Fruit fly (Drosophila melanogaster) whole organism, embryonic: ENCODE data around the gene Ttc19.

Experiments used
- CG10267 ChIP-seq: fragments of 200-800 bp; sonication (Bioruptor generic); optimal IDR thresholded peaks from 2 replicates; lab custom pipeline; 2018; ENCODE audit warnings: missing biosample characterization, mild to moderate bottlenecking, missing genetic modification characterization, moderate library complexity
- CG10543 ChIP-seq: fragments of 200-800 bp; sonication (Bioruptor generic); optimal IDR thresholded peaks from 3 replicates; lab custom pipeline; 2017; ENCODE audit warnings: missing biosample characterization, mild to moderate bottlenecking, missing genetic modification characterization, moderate library complexity
- CG10565 ChIP-seq: fragments of 200-800 bp; sonication (Bioruptor generic); optimal IDR thresholded peaks from 3 replicates; lab custom pipeline; 2016; ENCODE audit warnings: missing biosample characterization, mild to moderate bottlenecking, missing genetic modification characterization
- CG11247 ChIP-seq: fragments of 200-800 bp; sonication (Bioruptor generic); IDR thresholded peaks from 2 replicates; pipeline ENCODE4 v1.3.6; 2022; ENCODE audit warnings: missing biosample characterization, missing genetic modification characterization
- CG1233 ChIP-seq: fragments of 200-800 bp; sonication (Bioruptor generic); optimal IDR thresholded peaks from 4 replicates; lab custom pipeline; 2018; ENCODE audit warnings: missing biosample characterization, mild to moderate bottlenecking, missing genetic modification characterization
- CG14050 ChIP-seq: fragments of 200-800 bp; sonication (Bioruptor generic); IDR thresholded peaks from 3 replicates; pipeline ENCODE4 v1.3.6; 2022; ENCODE audit warnings: missing biosample characterization, missing genetic modification characterization
- CG16813 ChIP-seq: fragments of 200-800 bp; sonication (Bioruptor generic); IDR thresholded peaks from 3 replicates; pipeline ENCODE4 v1.3.6; 2022; ENCODE audit warnings: missing biosample characterization, missing genetic modification characterization; ENCODE audit not compliant: partially characterized antibody
- CG17912 ChIP-seq: fragments of 200-800 bp; sonication (Bioruptor generic); optimal IDR thresholded peaks from 2 replicates; lab custom pipeline; 2018; ENCODE audit warnings: missing biosample characterization, mild to moderate bottlenecking, missing genetic modification characterization
- CG18011 ChIP-seq: fragments of 200-800 bp; sonication (Bioruptor generic); optimal IDR thresholded peaks from 2 replicates; lab custom pipeline; 2017; ENCODE audit warnings: missing biosample characterization, missing genetic modification characterization, mild to moderate bottlenecking, moderate library complexity, missing genotype
- CG18262 ChIP-seq: fragments of 200-800 bp; optimal IDR thresholded peaks from 3 replicates; lab custom pipeline; 2019; ENCODE audit warnings: missing biosample characterization, mild to moderate bottlenecking, missing genetic modification characterization, moderate library complexity
- CG18619 ChIP-seq: fragments of 200-800 bp; sonication (Bioruptor generic); optimal IDR thresholded peaks from 3 replicates; lab custom pipeline; 2017; ENCODE audit warnings: missing biosample characterization, mild to moderate bottlenecking, missing genetic modification characterization
- CG4424 ChIP-seq: fragments of 200-800 bp; sonication (Bioruptor generic); optimal IDR thresholded peaks from 3 replicates; lab custom pipeline; 2016; ENCODE audit warnings: missing biosample characterization, missing genetic modification characterization
- CG4617 ChIP-seq: fragments of 200-800 bp; sonication (Bioruptor generic); optimal IDR thresholded peaks from 3 replicates; lab custom pipeline; 2016; ENCODE audit warnings: missing biosample characterization, missing genetic modification characterization, borderline replicate concordance
- CG5953 ChIP-seq: fragments of 200-800 bp; sonication (Bioruptor generic); IDR thresholded peaks from 2 replicates; pipeline ENCODE4 v1.3.6; 2022; ENCODE audit warnings: missing biosample characterization, missing genetic modification characterization
- CG6813 ChIP-seq: fragments of 200-800 bp; sonication (Bioruptor generic); optimal IDR thresholded peaks from 2 replicates; lab custom pipeline; 2017; ENCODE audit warnings: missing biosample characterization, missing genetic modification characterization, mild to moderate bottlenecking, moderate library complexity, missing genetic modification reagents
- CG7372 ChIP-seq: fragments of 200-800 bp; sonication (Bioruptor generic); IDR thresholded peaks from 2 replicates; pipeline ENCODE4 v1.3.6; 2022; ENCODE audit warnings: missing biosample characterization, missing genetic modification characterization
- CG8478 ChIP-seq: fragments of >200 bp; optimal IDR thresholded peaks from 2 replicates; lab custom pipeline; 2018
- Camta ChIP-seq: fragments of 200-800 bp; sonication (Bioruptor generic); optimal IDR thresholded peaks from 2 replicates; lab custom pipeline; 2016; ENCODE audit warnings: missing biosample characterization, missing genetic modification characterization
- CrebB ChIP-seq: fragments of 200-800 bp; sonication (Bioruptor generic); optimal IDR thresholded peaks from 3 replicates; lab custom pipeline; 2018; ENCODE audit warnings: missing biosample characterization, mild to moderate bottlenecking, missing genetic modification characterization
- Deaf1 ChIP-seq: fragments of 200-800 bp; optimal IDR thresholded peaks from 3 replicates; lab custom pipeline; 2019; ENCODE audit warnings: missing biosample characterization, mild to moderate bottlenecking, missing genetic modification characterization, moderate library complexity
- Dip3 ChIP-seq: fragments of 200-800 bp; sonication (Bioruptor generic); optimal IDR thresholded peaks from 3 replicates; lab custom pipeline; 2016; ENCODE audit warnings: missing biosample characterization, missing genetic modification characterization
- Dll ChIP-seq: fragments of 200-800 bp; sonication (Bioruptor generic); IDR thresholded peaks from 4 replicates; pipeline ENCODE4 v1.3.6; 2022; ENCODE audit warnings: missing biosample characterization, missing genetic modification characterization; ENCODE audit not compliant: partially characterized antibody
- Elba2 ChIP-seq: fragments of 200-800 bp; sonication (Bioruptor generic); optimal IDR thresholded peaks from 3 replicates; lab custom pipeline; 2016; ENCODE audit warnings: missing biosample characterization, missing genetic modification characterization
- Ets65A ChIP-seq: fragments of 200-800 bp; sonication (Bioruptor generic); peaks from one replicate; lab custom pipeline; 2016; ENCODE audit warnings: missing biosample characterization, missing genetic modification characterization
- Ets97D ChIP-seq: fragments of 200-800 bp; sonication (Bioruptor generic); optimal IDR thresholded peaks from 3 replicates; lab custom pipeline; 2016; ENCODE audit warnings: missing biosample characterization, missing genetic modification characterization
- Fer1 ChIP-seq: fragments of 200-800 bp; sonication (Bioruptor generic); optimal IDR thresholded peaks from 2 replicates; lab custom pipeline; 2017; ENCODE audit warnings: missing biosample characterization, mild to moderate bottlenecking, missing genetic modification characterization
- H2.0 ChIP-seq: fragments of 200-800 bp; sonication (Bioruptor generic); IDR thresholded peaks from 2 replicates; pipeline ENCODE4 v1.3.6; 2022; ENCODE audit warnings: missing biosample characterization, missing genetic modification characterization
- Hr39 ChIP-seq: fragments of >200 bp; optimal IDR thresholded peaks from 2 replicates; lab custom pipeline; 2017
- Hsf ChIP-seq: fragments of 200-800 bp; sonication (Bioruptor generic); optimal IDR thresholded peaks from 3 replicates; lab custom pipeline; 2016; ENCODE audit warnings: missing biosample characterization, missing genetic modification characterization
- Oaz ChIP-seq: fragments of 200-800 bp; sonication (Bioruptor generic); IDR thresholded peaks from 2 replicates; pipeline ENCODE4 v1.3.6; 2022; ENCODE audit warnings: missing biosample characterization, missing genetic modification characterization
- al ChIP-seq: fragments of 200-800 bp; sonication (Bioruptor generic); IDR thresholded peaks from 2 replicates; pipeline ENCODE4 v1.3.6; 2022; ENCODE audit warnings: missing biosample characterization, missing genetic modification characterization
- bsh ChIP-seq, 2 experiments: fragments of 200-800 bp; sonication (Bioruptor generic); optimal IDR thresholded peaks; 2 replicates each; lab custom pipeline; 2017 to 2018; ENCODE audit warnings: mild to moderate bottlenecking in 2 of 2, missing biosample characterization in 2 of 2, missing genetic modification characterization in 2 of 2, moderate library complexity in 1 of 2
- caup ChIP-seq: fragments of 200-800 bp; sonication (Bioruptor generic); optimal IDR thresholded peaks from 3 replicates; lab custom pipeline; 2017; ENCODE audit warnings: missing biosample characterization, mild to moderate bottlenecking, missing genetic modification characterization, moderate library complexity; ENCODE audit not compliant: severe bottlenecking
- chm ChIP-seq: fragments of 200-800 bp; sonication (Bioruptor generic); IDR thresholded peaks from 2 replicates; pipeline ENCODE4 v1.3.6; 2022; ENCODE audit warnings: missing biosample characterization, missing genetic modification characterization
- fd96Cb ChIP-seq: fragments of 200-800 bp; sonication (Bioruptor generic); optimal IDR thresholded peaks from 2 replicates; lab custom pipeline; 2018; ENCODE audit warnings: missing biosample characterization, mild to moderate bottlenecking, missing genetic modification characterization, moderate library complexity
- gcm ChIP-seq: fragments of 200-800 bp; sonication (Bioruptor generic); optimal IDR thresholded peaks from 2 replicates; lab custom pipeline; 2019; ENCODE audit warnings: missing biosample characterization, mild to moderate bottlenecking, missing genetic modification characterization, moderate library complexity
- gem ChIP-seq: fragments of 200-800 bp; sonication (Bioruptor generic); optimal IDR thresholded peaks from 2 replicates; lab custom pipeline; 2019; ENCODE audit warnings: missing biosample characterization, mild to moderate bottlenecking, missing genetic modification characterization, moderate library complexity
- lbe ChIP-seq: fragments of 200-800 bp; sonication (Bioruptor generic); optimal IDR thresholded peaks from 2 replicates; lab custom pipeline; 2016; ENCODE audit warnings: missing biosample characterization, mild to moderate bottlenecking, missing genetic modification characterization
- lola ChIP-seq, 3 experiments: fragments of >200 bp in 2 of 3; fragments of 200-800 bp in 1 of 3; sonication (Bioruptor generic) in 1 of 3; optimal IDR thresholded peaks; 2 replicates each; lab custom pipeline; 2017 to 2019; ENCODE audit warnings: missing biosample characterization in 3 of 3, missing genetic modification characterization in 3 of 3, mild to moderate bottlenecking in 1 of 3, moderate library complexity in 1 of 3
- mam ChIP-seq: fragments of 200-800 bp; sonication (Bioruptor generic); optimal IDR thresholded peaks from 3 replicates; lab custom pipeline; 2016; ENCODE audit warnings: missing biosample characterization, missing genetic modification characterization
- nom ChIP-seq: fragments of 200-800 bp; sonication (Bioruptor generic); optimal IDR thresholded peaks from 2 replicates; lab custom pipeline; 2017; ENCODE audit warnings: missing biosample characterization, missing genetic modification characterization, mild to moderate bottlenecking, moderate library complexity, missing genetic modification reagents
- sens ChIP-seq: fragments of 200-800 bp; sonication (Bioruptor generic); peaks from one replicate; lab custom pipeline; 2016; ENCODE audit warnings: missing biosample characterization, missing genetic modification characterization
- sima ChIP-seq: fragments of 200-800 bp; sonication (Bioruptor generic); optimal IDR thresholded peaks from 2 replicates; lab custom pipeline; 2016; ENCODE audit warnings: missing biosample characterization, missing genetic modification characterization
- slp2 ChIP-seq: fragments of 200-800 bp; sonication (Bioruptor generic); optimal IDR thresholded peaks from 2 replicates; lab custom pipeline; 2016; ENCODE audit warnings: missing biosample characterization, missing genetic modification characterization
- sr ChIP-seq: fragments of 200-800 bp; sonication (Bioruptor generic); IDR thresholded peaks from 3 replicates; pipeline ENCODE4 v1.3.6; 2022; ENCODE audit warnings: missing biosample characterization, missing genetic modification characterization
- tap ChIP-seq: fragments of 200-800 bp; optimal IDR thresholded peaks from 3 replicates; lab custom pipeline; 2019; ENCODE audit warnings: missing biosample characterization, mild to moderate bottlenecking, missing genetic modification characterization, moderate library complexity
- tll ChIP-seq, 2 experiments: fragments of 200-800 bp in 1 of 2; fragments of >200 bp in 1 of 2; sonication (Bioruptor generic) in 1 of 2; optimal IDR thresholded peaks; 2 replicates each; lab custom pipeline; 2017 to 2019; ENCODE audit warnings: missing biosample characterization in 2 of 2, missing genetic modification characterization in 2 of 2, mild to moderate bottlenecking in 1 of 2, moderate library complexity in 1 of 2
- vnd ChIP-seq: fragments of 200-800 bp; sonication (Bioruptor generic); IDR thresholded peaks from 3 replicates; pipeline ENCODE4 v1.3.6; 2022; ENCODE audit warnings: missing biosample characterization, missing genetic modification characterization; ENCODE audit not compliant: partially characterized antibody
- vvl ChIP-seq: fragments of 200-800 bp; sonication (Bioruptor generic); IDR thresholded peaks from 2 replicates; pipeline ENCODE4 v1.3.6; 2022; ENCODE audit warnings: missing biosample characterization, missing genetic modification characterization
- z ChIP-seq: fragments of 200-800 bp; sonication (Bioruptor generic); IDR thresholded peaks from 3 replicates; pipeline ENCODE4 v1.3.6; 2022; ENCODE audit warnings: missing biosample characterization, missing genetic modification characterization
- zf30C ChIP-seq: fragments of 200-800 bp; sonication (Bioruptor generic); optimal IDR thresholded peaks from 3 replicates; lab custom pipeline; 2018; ENCODE audit warnings: missing biosample characterization, mild to moderate bottlenecking, missing genetic modification characterization

Gene Ttc19

dm6 chr2L:19058916-19059315 lies 14.0 kb upstream of the Ttc19 start, which contains the start of gene Phlpp (continued):
- TF ChIP-seq lola (GFP tag; optimal IDR thresholded peaks at IDR 0.05; lab: Kevin White, UChicago) (peak in 1 of 3 experiments; percentile 46), Dip3 (peak; percentile 27), Ets65A (GFP tag; lab: Kevin White, UChicago) (peak; percentile 13), CG18619 (GFP tag; lab: Kevin White, UChicago) (peak; percentile 13), chm (GFP tag; lab: Robert Waterston, UW) (no peak), tap (tag; lab: Kevin White, UChicago) (no peak), CG7372 (peak; percentile 49), sima (GFP tag; lab: Kevin White, UChicago) (no peak), caup (GFP tag; lab: Kevin White, UChicago) (no peak), fd96Cb (peak; percentile 69), Ets97D (GFP tag; lab: Kevin White, UChicago) (no peak), Dll (GFP tag; lab: Robert Waterston, UW) (no peak), z (GFP tag; lab: Robert Waterston, UW) (peak; percentile 57; the same call in 1 of the 3 replicates), Deaf1 (tag; lab: Kevin White, UChicago) (peak; percentile 60), sens (GFP tag; lab: Kevin White, UChicago) (peak; percentile 95), vnd (GFP tag; lab: Robert Waterston, UW) (no peak), CG18262 (tag; lab: Kevin White, UChicago) (peak; percentile 83), al (GFP tag; lab: Robert Waterston, UW) (no peak), CG17912 (GFP tag; lab: Kevin White, UChicago) (no peak), Camta (GFP tag; lab: Kevin White, UChicago) (peak; percentile 42), nom (GFP tag; lab: Kevin White, UChicago) (no peak), CG10267 (tag; lab: Kevin White, UChicago) (peak; percentile 77), CG10565 (GFP tag; lab: Kevin White, UChicago) (no peak), CG10543 (GFP tag; lab: Kevin White, UChicago) (no peak), Hsf (GFP tag; lab: Kevin White, UChicago) (peak; percentile 11), CG4617 (no peak), bsh (GFP tag; optimal IDR thresholded peaks at IDR 0.05; lab: Kevin White, UChicago) (peak in 1 of 2 experiments; percentile 47), CG6813 (peak; percentile 49), H2.0 (GFP tag; lab: Robert Waterston, UW) (peak; percentile 54; the same call in 1 of the 2 replicates), Elba2 (GFP tag; lab: Kevin White, UChicago) (peak; percentile 18), CG8478 (lab: Kevin White, UChicago) (no peak), CG1233 (peak; percentile 31), gcm (GFP tag; lab: Kevin White, UChicago) (peak; percentile 8), CG14050 (GFP tag; lab: Robert Waterston, UW) (no peak), zf30C (GFP tag; lab: Kevin White, UChicago) (no peak), gem (no peak), CG18011 (GFP tag; lab: Kevin White, UChicago) (no peak), CG5953 (GFP tag; lab: Robert Waterston, UW) (0 out of 2 replicates have a peak, but pooled peaks have one; percentile 47), CG16813 (GFP tag; lab: Robert Waterston, UW) (no peak), Oaz (GFP tag; lab: Robert Waterston, UW) (no peak), lbe (no peak), CrebB (tag; lab: Kevin White, UChicago) (no peak), mam (GFP tag; lab: Kevin White, UChicago) (peak; percentile 20), CG4424 (GFP tag; lab: Kevin White, UChicago) (peak; percentile 72), CG11247 (GFP tag; lab: Robert Waterston, UW) (no peak), sr (GFP tag; lab: Robert Waterston, UW) (no peak), Fer1 (GFP tag; lab: Kevin White, UChicago) (peak; percentile 25), Hr39 (no peak), tll (GFP tag; optimal IDR thresholded peaks at IDR 0.05; lab: Kevin White, UChicago) (no peak), vvl (peak; percentile 76; the same call in 1 of the 2 replicates), slp2 (GFP tag; lab: Kevin White, UChicago) (peak; percentile 4)
